Worm (Caenorhabditis elegans): ENCODE results near the gene srg-39.

- TF ChIP-seq T23F11.4 (GFP tag; optimal IDR thresholded peaks at IDR 0.05) (no peak), ceh-2 (tag; optimal IDR thresholded peaks at IDR 0.05) (no peak), dve-1 (tag; optimal IDR thresholded peaks at IDR 0.05) (no peak), eyg-1 (tag; optimal IDR thresholded peaks at IDR 0.05) (no peak)
These were observed 2.8 kb downstream of the srg-39 start, which contains the start of gene T19C4.1 for ce11 chrV:11149405-11149804.

All from whole organism, late embryonic.